Fruit fly (Drosophila melanogaster) whole organism, embryonic: ENCODE measurements around the gene Zdhhc8.

Experiments used
- Aef1 ChIP-seq: fragments of 200-800 bp; sonication (Bioruptor generic); IDR thresholded peaks from 3 replicates; pipeline ENCODE4 v1.3.6; 2022; ENCODE audit warnings: missing biosample characterization, missing genetic modification characterization
- Bgb ChIP-seq: fragments of 200-800 bp; sonication (Bioruptor generic); IDR thresholded peaks from 2 replicates; pipeline ENCODE4 v1.3.6; 2022; ENCODE audit warnings: missing biosample characterization, missing genetic modification characterization; ENCODE audit not compliant: partially characterized antibody
- CG10209 ChIP-seq: fragments of 200-800 bp; sonication (Bioruptor generic); optimal IDR thresholded peaks from 3 replicates; lab custom pipeline; 2017; ENCODE audit warnings: missing biosample characterization, mild to moderate bottlenecking, missing genetic modification characterization, missing genetic modification reagents
- CG11398 ChIP-seq: fragments of 200-800 bp; sonication (Bioruptor generic); optimal IDR thresholded peaks from 2 replicates; lab custom pipeline; 2016; ENCODE audit warnings: missing biosample characterization, missing genetic modification characterization
- CG11696 ChIP-seq: fragments of 200-800 bp; sonication (Bioruptor generic); IDR thresholded peaks from 2 replicates; pipeline ENCODE4 v1.3.6; 2022; ENCODE audit warnings: missing biosample characterization, missing genetic modification characterization
- CG12104 ChIP-seq: fragments of 200-800 bp; sonication (Bioruptor generic); optimal IDR thresholded peaks from 3 replicates; lab custom pipeline; 2016; ENCODE audit warnings: missing biosample characterization, missing genetic modification characterization
- CG15514 ChIP-seq: fragments of 200-800 bp; sonication (Bioruptor generic); optimal IDR thresholded peaks from 3 replicates; lab custom pipeline; 2017; ENCODE audit warnings: missing biosample characterization, missing genetic modification characterization, mild to moderate bottlenecking, moderate library complexity, missing genetic modification reagents
- CG17359 ChIP-seq: fragments of 200-800 bp; sonication (Bioruptor generic); optimal IDR thresholded peaks from 3 replicates; lab custom pipeline; 2018; ENCODE audit warnings: missing biosample characterization, mild to moderate bottlenecking, missing genetic modification characterization, moderate library complexity
- CG17912 ChIP-seq: fragments of 200-800 bp; sonication (Bioruptor generic); optimal IDR thresholded peaks from 2 replicates; lab custom pipeline; 2018; ENCODE audit warnings: missing biosample characterization, mild to moderate bottlenecking, missing genetic modification characterization
- CG18619 ChIP-seq: fragments of 200-800 bp; sonication (Bioruptor generic); optimal IDR thresholded peaks from 3 replicates; lab custom pipeline; 2017; ENCODE audit warnings: missing biosample characterization, mild to moderate bottlenecking, missing genetic modification characterization
- CG2120 ChIP-seq: fragments of 200-800 bp; sonication (Bioruptor generic); optimal IDR thresholded peaks from 3 replicates; lab custom pipeline; 2016; ENCODE audit warnings: missing biosample characterization, missing genetic modification characterization
- CG2129 ChIP-seq: fragments of 200-800 bp; sonication (Bioruptor generic); IDR thresholded peaks from 2 replicates; pipeline ENCODE4 v1.3.6; 2022; ENCODE audit warnings: missing biosample characterization, missing genetic modification characterization; ENCODE audit not compliant: partially characterized antibody
- CG2678 ChIP-seq: fragments of 200-800 bp; sonication (Bioruptor generic); optimal IDR thresholded peaks from 3 replicates; lab custom pipeline; 2019; ENCODE audit warnings: missing biosample characterization, mild to moderate bottlenecking, missing genetic modification characterization, moderate library complexity
- CG30431 ChIP-seq: fragments of 200-800 bp; sonication (Bioruptor generic); optimal IDR thresholded peaks from 2 replicates; lab custom pipeline; 2017; ENCODE audit warnings: missing biosample characterization, missing genetic modification characterization
- CG32767 ChIP-seq: fragments of 200-800 bp; sonication (Bioruptor generic); IDR thresholded peaks from 2 replicates; pipeline ENCODE4 v1.3.6; 2022; ENCODE audit warnings: missing biosample characterization, missing genetic modification characterization
- CG3281 ChIP-seq: fragments of 200-800 bp; sonication (Bioruptor generic); optimal IDR thresholded peaks from 3 replicates; lab custom pipeline; 2017; ENCODE audit warnings: missing biosample characterization, mild to moderate bottlenecking, missing genetic modification characterization
- CG3726 ChIP-seq: fragments of 200-800 bp; sonication (Bioruptor generic); IDR thresholded peaks from 3 replicates; pipeline ENCODE4, ENCODE4 v1.3.6; 2022; ENCODE audit warnings: missing biosample characterization, missing genetic modification characterization
- CG4282 ChIP-seq: fragments of 200-800 bp; sonication (Bioruptor generic); optimal IDR thresholded peaks from 2 replicates; lab custom pipeline; 2016; ENCODE audit warnings: missing biosample characterization, missing genetic modification characterization
- CG5180 ChIP-seq: fragments of 200-800 bp; sonication (Bioruptor generic); optimal IDR thresholded peaks from 3 replicates; lab custom pipeline; 2017; ENCODE audit warnings: missing biosample characterization, missing genetic modification characterization, mild to moderate bottlenecking, moderate library complexity, missing genetic modification reagents
- CG6813 ChIP-seq: fragments of 200-800 bp; sonication (Bioruptor generic); optimal IDR thresholded peaks from 2 replicates; lab custom pipeline; 2017; ENCODE audit warnings: missing biosample characterization, missing genetic modification characterization, mild to moderate bottlenecking, moderate library complexity, missing genetic modification reagents
- CG7271 ChIP-seq: fragments of 200-800 bp; sonication (Bioruptor generic); optimal IDR thresholded peaks from 2 replicates; lab custom pipeline; 2018; ENCODE audit warnings: missing biosample characterization, mild to moderate bottlenecking, missing genetic modification characterization, moderate library complexity
- CG7839 ChIP-seq: fragments of 200-800 bp; sonication (Bioruptor generic); optimal IDR thresholded peaks from 3 replicates; lab custom pipeline; 2018; ENCODE audit warnings: missing biosample characterization, mild to moderate bottlenecking, missing genetic modification characterization, moderate library complexity
- CG7963 ChIP-seq: fragments of 200-800 bp; sonication (Bioruptor generic); IDR thresholded peaks from 3 replicates; pipeline ENCODE4 v1.3.6; 2022; ENCODE audit warnings: missing biosample characterization, missing genetic modification characterization; ENCODE audit not compliant: partially characterized antibody
- CG7987 ChIP-seq: fragments of 200-800 bp; sonication (Bioruptor generic); optimal IDR thresholded peaks from 2 replicates; lab custom pipeline; 2018; ENCODE audit warnings: missing biosample characterization, mild to moderate bottlenecking, missing genetic modification characterization, moderate library complexity
- CG8089 ChIP-seq: fragments of 200-800 bp; sonication (Bioruptor generic); optimal IDR thresholded peaks from 3 replicates; lab custom pipeline; 2016; ENCODE audit warnings: missing biosample characterization, missing genetic modification characterization
- CG9215 ChIP-seq: fragments of 200-800 bp; sonication (Bioruptor generic); IDR thresholded peaks from 2 replicates; pipeline ENCODE4 v1.3.6; 2022; ENCODE audit warnings: missing biosample characterization, missing genetic modification characterization
- Chrac-16 ChIP-seq: fragments of 200-800 bp; sonication (Bioruptor generic); optimal IDR thresholded peaks from 3 replicates; lab custom pipeline; 2016; ENCODE audit warnings: missing biosample characterization, missing genetic modification characterization
- D19A ChIP-seq: fragments of 200-800 bp; optimal IDR thresholded peaks from 3 replicates; lab custom pipeline; 2019; ENCODE audit warnings: missing biosample characterization, mild to moderate bottlenecking, missing genetic modification characterization, moderate library complexity
- Dfd ChIP-seq, 2 experiments: fragments of >200 bp; optimal IDR thresholded peaks; 2 replicates each; lab custom pipeline; 2017; ENCODE audit warnings: missing biosample characterization in 2 of 2, missing genetic modification characterization in 2 of 2
- E2f1 ChIP-seq: fragments of 200-800 bp; sonication (Bioruptor generic); IDR thresholded peaks from 2 replicates; pipeline ENCODE4 v1.3.6; 2022; ENCODE audit warnings: missing biosample characterization, missing genetic modification characterization
- Hand ChIP-seq: fragments of 200-800 bp; sonication (Bioruptor generic); optimal IDR thresholded peaks from 2 replicates; lab custom pipeline; 2017; ENCODE audit warnings: mild to moderate bottlenecking, missing biosample characterization, missing genetic modification reagents, missing genetic modification characterization
- Hr3 ChIP-seq: fragments of 200-800 bp; sonication (Bioruptor generic); optimal IDR thresholded peaks from 3 replicates; lab custom pipeline; 2016; ENCODE audit warnings: missing biosample characterization, missing genetic modification characterization
- Hr78 ChIP-seq, 2 experiments: fragments of 200-800 bp in 1 of 2; fragments of >200 bp in 1 of 2; sonication (Bioruptor generic) in 1 of 2; optimal IDR thresholded peaks; 2 replicates each; lab custom pipeline; 2017 to 2019; ENCODE audit warnings: missing biosample characterization in 2 of 2, missing genetic modification characterization in 2 of 2, mild to moderate bottlenecking in 1 of 2, moderate library complexity in 1 of 2
- Myb ChIP-seq: fragments of 200-800 bp; sonication (Bioruptor generic); optimal IDR thresholded peaks from 2 replicates; lab custom pipeline; 2016; ENCODE audit warnings: missing biosample characterization, missing genetic modification characterization
- Poxn ChIP-seq: fragments of 200-800 bp; sonication (Bioruptor generic); IDR thresholded peaks from 2 replicates; pipeline ENCODE4 v1.3.6; 2022; ENCODE audit warnings: missing biosample characterization, missing genetic modification characterization
- Sox100B ChIP-seq: fragments of 200-800 bp; sonication (Bioruptor generic); optimal IDR thresholded peaks from 3 replicates; lab custom pipeline; 2018; ENCODE audit warnings: missing biosample characterization, mild to moderate bottlenecking, missing genetic modification characterization
- Sox102F ChIP-seq: fragments of 200-800 bp; sonication (Bioruptor generic); optimal IDR thresholded peaks from 2 replicates; lab custom pipeline; 2018; ENCODE audit warnings: missing biosample characterization, mild to moderate bottlenecking, missing genetic modification characterization, moderate library complexity
- Sry-δ ChIP-seq: fragments of 200-800 bp; sonication (Bioruptor generic); optimal IDR thresholded peaks from 2 replicates; lab custom pipeline; 2016; ENCODE audit warnings: missing biosample characterization, missing genetic modification characterization
- TFAM ChIP-seq: fragments of 200-800 bp; sonication (Bioruptor generic); optimal IDR thresholded peaks from 2 replicates; lab custom pipeline; 2017; ENCODE audit warnings: missing biosample characterization, missing genetic modification characterization, inconsistent platforms
- Taf1 ChIP-seq: fragments of 200-800 bp; sonication (Bioruptor generic); IDR thresholded peaks from 2 replicates; pipeline ENCODE4 v1.3.6; 2022; ENCODE audit warnings: missing biosample characterization, missing genetic modification characterization
- Tbp ChIP-seq: fragments of >200 bp; optimal IDR thresholded peaks from 2 replicates; lab custom pipeline; 2018; ENCODE audit warnings: missing biosample characterization, missing genetic modification characterization
- YL-1 ChIP-seq: fragments of 200-800 bp; sonication (Bioruptor generic); optimal IDR thresholded peaks from 3 replicates; lab custom pipeline; 2017; ENCODE audit warnings: missing biosample characterization, mild to moderate bottlenecking, missing genetic modification characterization
- chm ChIP-seq: fragments of 200-800 bp; sonication (Bioruptor generic); IDR thresholded peaks from 2 replicates; pipeline ENCODE4 v1.3.6; 2022; ENCODE audit warnings: missing biosample characterization, missing genetic modification characterization
- grau ChIP-seq: fragments of 200-800 bp; optimal IDR thresholded peaks from 3 replicates; lab custom pipeline; 2019; ENCODE audit warnings: missing biosample characterization, mild to moderate bottlenecking, missing genetic modification characterization, moderate library complexity
- gt ChIP-seq: fragments of 200-800 bp; sonication (Bioruptor generic); IDR thresholded peaks from 2 replicates; pipeline ENCODE4 v1.3.6; 2022; ENCODE audit warnings: missing biosample characterization, missing genetic modification characterization
- her ChIP-seq: fragments of 200-800 bp; sonication (Bioruptor generic); optimal IDR thresholded peaks from 2 replicates; lab custom pipeline; 2016; ENCODE audit warnings: missing biosample characterization, missing genetic modification characterization
- insv ChIP-seq, 2 experiments: fragments of 200-800 bp; sonication (Bioruptor generic); optimal IDR thresholded peaks; 3 replicates each; lab custom pipeline; 2016 to 2018; ENCODE audit warnings: missing biosample characterization in 2 of 2, missing genetic modification characterization in 2 of 2
- odd ChIP-seq: fragments of 200-800 bp; sonication (Bioruptor generic); optimal IDR thresholded peaks from 2 replicates; lab custom pipeline; 2017; ENCODE audit warnings: missing biosample characterization, mild to moderate bottlenecking, missing genetic modification characterization
- slbo ChIP-seq: fragments of 200-800 bp; sonication (Bioruptor generic); IDR thresholded peaks from 2 replicates; pipeline ENCODE4 v1.3.6; 2022; ENCODE audit warnings: missing biosample characterization, missing genetic modification characterization
- sob ChIP-seq: fragments of 200-800 bp; sonication (Bioruptor generic); IDR thresholded peaks from 2 replicates; pipeline ENCODE4 v1.3.6; 2022; ENCODE audit warnings: missing biosample characterization, missing genetic modification characterization
- tup ChIP-seq: fragments of 200-800 bp; sonication (Bioruptor generic); optimal IDR thresholded peaks from 2 replicates; lab custom pipeline; 2016; ENCODE audit warnings: missing biosample characterization, mild to moderate bottlenecking, missing genetic modification characterization, moderate library complexity

The Zdhhc8 gene

DNA sequence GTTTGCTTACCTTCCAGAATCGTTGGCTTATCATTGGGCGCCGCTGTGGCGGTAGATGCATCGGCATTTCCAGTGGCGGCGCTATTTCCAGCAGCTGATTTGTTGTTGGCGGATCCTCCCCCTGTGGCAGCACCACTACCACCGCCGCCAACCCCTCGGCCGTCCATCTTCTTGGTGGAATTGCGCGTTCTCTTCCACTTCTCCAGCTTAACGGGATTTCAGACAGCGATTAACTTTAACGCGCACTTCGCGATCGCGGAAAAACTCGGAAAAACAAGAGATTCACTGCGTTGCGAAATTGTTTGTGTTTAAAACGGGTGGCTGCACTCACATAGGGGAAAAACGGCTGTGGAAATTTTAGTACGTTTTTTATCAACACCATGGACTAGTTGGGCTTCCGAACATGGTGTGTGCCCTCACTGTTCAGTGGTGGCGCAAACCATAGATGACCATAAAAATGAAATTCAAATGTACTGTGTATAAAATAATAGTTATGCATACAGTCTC lies 73.2 kb downstream of the Zdhhc8 start, which contains the start of gene c11.1 (continued):
- peak; percentile 69 for TF ChIP-seq Myb (GFP tag; lab: Kevin White, UChicago)
- TF ChIP-seq Taf1 = no peak
- no peak for TF ChIP-seq CG2678 (tag; lab: Kevin White, UChicago)
- no peak for TF ChIP-seq insv (GFP tag; optimal IDR thresholded peaks at IDR 0.05; lab: Kevin White, UChicago)
- TF ChIP-seq CG5180 = no peak
- TF ChIP-seq tup (GFP tag; lab: Kevin White, UChicago) = no peak
- no peak for TF ChIP-seq Sox102F
- no peak for TF ChIP-seq CG17359
- TF ChIP-seq CG17912 (GFP tag; lab: Kevin White, UChicago) = no peak
- no peak for TF ChIP-seq odd (GFP tag; lab: Kevin White, UChicago)
- TF ChIP-seq CG2129 (GFP tag; lab: Robert Waterston, UW) = no peak
- no peak for TF ChIP-seq CG11398 (GFP tag; lab: Kevin White, UChicago)
- TF ChIP-seq CG7963 (GFP tag; lab: Robert Waterston, UW) = no peak
- TF ChIP-seq Hr78 (GFP tag; optimal IDR thresholded peaks at IDR 0.05; lab: Kevin White, UChicago) = no peak
- no peak for TF ChIP-seq CG18619 (GFP tag; lab: Kevin White, UChicago)
- TF ChIP-seq CG9215 = no peak
- TF ChIP-seq gt = no peak
- TF ChIP-seq E2f1 = no peak
- no peak for TF ChIP-seq CG4282 (GFP tag; lab: Kevin White, UChicago)
- TF ChIP-seq CG3281 (GFP tag; lab: Kevin White, UChicago) = no peak
- no peak for TF ChIP-seq TFAM (GFP tag; lab: Kevin White, UChicago)
- TF ChIP-seq CG10209 (GFP tag; lab: Kevin White, UChicago) = no peak
- TF ChIP-seq CG6813 (GFP tag; lab: Kevin White, UChicago) = no peak
- TF ChIP-seq CG2120 (GFP tag; lab: Kevin White, UChicago) = peak; percentile 32
- TF ChIP-seq CG32767 (GFP tag; lab: Robert Waterston, UW) = no peak
- no peak for TF ChIP-seq CG3726
- TF ChIP-seq CG11696 (GFP tag; lab: Robert Waterston, UW) = no peak
- no peak for TF ChIP-seq CG30431 (GFP tag; lab: Kevin White, UChicago)
- peak; percentile 56 for TF ChIP-seq slbo (GFP tag; lab: Robert Waterston, UW)
- no peak for TF ChIP-seq Hr3 (GFP tag; lab: Kevin White, UChicago)
- TF ChIP-seq Bgb (GFP tag; lab: Robert Waterston, UW) = peak; percentile 36; the same call in 1 of the 2 replicates
- TF ChIP-seq D19A (tag; lab: Kevin White, UChicago) = no peak
- no peak for TF ChIP-seq Chrac-16 (GFP tag; lab: Kevin White, UChicago)
- no peak for TF ChIP-seq chm
- no peak for TF ChIP-seq Tbp (GFP tag; lab: Kevin White, UChicago)
- no peak for TF ChIP-seq sob
- no peak for TF ChIP-seq CG7271
- TF ChIP-seq CG8089 (GFP tag; lab: Kevin White, UChicago) = no peak
- no peak for TF ChIP-seq Poxn (GFP tag; lab: Robert Waterston, UW)
- TF ChIP-seq her = no peak
- TF ChIP-seq Hand (GFP tag; lab: Kevin White, UChicago) = no peak
- TF ChIP-seq YL-1 (GFP tag; lab: Kevin White, UChicago) = peak; percentile 20
- TF ChIP-seq Dfd (GFP tag; optimal IDR thresholded peaks at IDR 0.05; lab: Kevin White, UChicago) = no peak
- TF ChIP-seq Sry-δ = peak; percentile 30
- TF ChIP-seq CG12104 = no peak
- TF ChIP-seq grau = peak; percentile 15
- TF ChIP-seq CG7839 (tag; lab: Kevin White, UChicago) = no peak
- TF ChIP-seq Aef1 (GFP tag; lab: Robert Waterston, UW) = peak; percentile 35; the same call in 1 of the 3 replicates
- no peak for TF ChIP-seq Sox100B (GFP tag; lab: Kevin White, UChicago)
- TF ChIP-seq CG15514 = peak; percentile 36
- no peak for TF ChIP-seq CG7987
